Fruit fly (Drosophila melanogaster): ENCODE measurements around the gene CG42857.
A peak's percentile ranks its signal among the peaks of the same experiment; 100 is the strongest.

CG42857 gene

dm6 chr3R:9808946-9809545 is 11.9 kb downstream of the CG42857 start, which contains the start of gene FBXO11 (continued):
- no peak for TF ChIP-seq CG32264 (GFP tag; optimal IDR thresholded peaks at IDR 0.05)
- no peak for TF ChIP-seq woc (GFP tag; optimal IDR thresholded peaks at IDR 0.05)
- TF ChIP-seq foxo (GFP tag; optimal IDR thresholded peaks at IDR 0.05), result no peak
- no peak for TF ChIP-seq sv (GFP tag; optimal IDR thresholded peaks at IDR 0.05)
- TF ChIP-seq Jra (GFP tag; optimal IDR thresholded peaks at IDR 0.05), result no peak
- no peak for TF ChIP-seq GATAd (GFP tag; optimal IDR thresholded peaks at IDR 0.05)

- no peak for TF ChIP-seq Dfd (GFP tag; optimal IDR thresholded peaks at IDR 0.05)
- peak; percentile 69 for TF ChIP-seq h (GFP tag; optimal IDR thresholded peaks at IDR 0.05)
- no peak for TF ChIP-seq Hnf4 (GFP tag; optimal IDR thresholded peaks at IDR 0.05)
- no peak for TF ChIP-seq lola (GFP tag; optimal IDR thresholded peaks at IDR 0.05)
- peak; percentile 59 for TF ChIP-seq Sp1 (GFP tag; optimal IDR thresholded peaks at IDR 0.05)
- TF ChIP-seq Hr83 (GFP tag; optimal IDR thresholded peaks at IDR 0.05; ENCODE audit: poor library complexity, severe bottlenecking), result no peak
- TF ChIP-seq rgr (GFP tag; optimal IDR thresholded peaks at IDR 0.05), result peak; percentile 74
- peak in 1 of 2 experiments; percentile 79 for TF ChIP-seq foxo (GFP tag; optimal IDR thresholded peaks at IDR 0.05)
- peak; percentile 60 for TF ChIP-seq CG9705 (GFP tag; optimal IDR thresholded peaks at IDR 0.05)
- no peak for TF ChIP-seq brk (GFP tag; optimal IDR thresholded peaks at IDR 0.05)
- TF ChIP-seq Abd-B (GFP tag; optimal IDR thresholded peaks at IDR 0.05), result no peak
- TF ChIP-seq OdsH (GFP tag; optimal IDR thresholded peaks at IDR 0.05), result peak; percentile 54
- TF ChIP-seq Myc (optimal IDR thresholded peaks at IDR 0.05), result peak; percentile 55
- TF ChIP-seq woc (GFP tag; optimal IDR thresholded peaks at IDR 0.05), result peak; percentile 82
- TF ChIP-seq HLH106 (tag; optimal IDR thresholded peaks at IDR 0.05), result peak; percentile 82
- no peak for TF ChIP-seq Vsx2 (GFP tag; optimal IDR thresholded peaks at IDR 0.05; ENCODE audit: partially characterized antibody)
- no peak for TF ChIP-seq usp (GFP tag; optimal IDR thresholded peaks at IDR 0.05)
- no peak for TF ChIP-seq tai (GFP tag; optimal IDR thresholded peaks at IDR 0.05)
- peak; percentile 38 for TF ChIP-seq psq (GFP tag; optimal IDR thresholded peaks at IDR 0.05)
- peak; percentile 56 for TF ChIP-seq sv (GFP tag; optimal IDR thresholded peaks at IDR 0.05)
- TF ChIP-seq Hr78 (GFP tag; optimal IDR thresholded peaks at IDR 0.05), result no peak
- peak; percentile 24 for TF ChIP-seq Jra (GFP tag; optimal IDR thresholded peaks at IDR 0.05)
- TF ChIP-seq GATAd (GFP tag; optimal IDR thresholded peaks at IDR 0.05), result no peak
- TF ChIP-seq fru (GFP tag; optimal IDR thresholded peaks at IDR 0.05), result peak; percentile 55
- TF ChIP-seq br (GFP tag; optimal IDR thresholded peaks at IDR 0.05), result no peak
- TF ChIP-seq Mio (GFP tag; optimal IDR thresholded peaks at IDR 0.05), result no peak
- TF ChIP-seq pan (optimal IDR thresholded peaks at IDR 0.05), result no peak
- peak; percentile 57 for TF ChIP-seq ey (GFP tag; optimal IDR thresholded peaks at IDR 0.05)
- TF ChIP-seq CrebA (GFP tag; optimal IDR thresholded peaks at IDR 0.05; ENCODE audit: borderline replicate concordance), result no peak
- TF ChIP-seq dmrt93B (GFP tag; optimal IDR thresholded peaks at IDR 0.05), result no peak
- no peak for TF ChIP-seq sage (GFP tag; optimal IDR thresholded peaks at IDR 0.05)
- TF ChIP-seq Dif (GFP tag; optimal IDR thresholded peaks at IDR 0.05; ENCODE audit: partially characterized antibody), result no peak
- no peak for TF ChIP-seq Rel (GFP tag; optimal IDR thresholded peaks at IDR 0.05)
- TF ChIP-seq Rel (tag; optimal IDR thresholded peaks at IDR 0.05), result peak; percentile 64
- no peak for TF ChIP-seq N (GFP tag; optimal IDR thresholded peaks at IDR 0.05)
- no peak for TF ChIP-seq dl (GFP tag; optimal IDR thresholded peaks at IDR 0.05; ENCODE audit: insufficient read depth in 1 of 2, partially characterized antibody in 2 of 2)
- no peak for TF ChIP-seq CG32264 (GFP tag; optimal IDR thresholded peaks at IDR 0.05)
- no peak for TF ChIP-seq dsf (GFP tag; optimal IDR thresholded peaks at IDR 0.05; ENCODE audit: borderline replicate concordance)
- TF ChIP-seq jim (GFP tag; optimal IDR thresholded peaks at IDR 0.05), result no peak
These were observed 20.2 kb downstream of the CG42857 start, which contains the start of the genes CG9467 and CG8526 for dm6 chr3R:9800644-9801330. CG9467 (minus strand) TSS chr3R:9801026. CG8526 (plus strand) TSS chr3R:9801280.
